Worm (Caenorhabditis elegans) whole organism, young adult: ENCODE data around the gene srxa-6.

ENCODE experiments used
- B0019.2 ChIP-seq: fragments of 200-800 bp; sonication (Bioruptor generic); conservative IDR thresholded peaks from 2 replicates; pipeline ENCODE4 v1.3.6; 2022; ENCODE audit warnings: missing genetic modification reagents, missing genetic modification characterization, missing compliant biosample characterization
- C06A6.2 ChIP-seq: fragments of 200-800 bp; sonication (Bioruptor generic); conservative IDR thresholded peaks from 2 replicates; pipeline ENCODE4 v1.3.6; 2022; ENCODE audit warnings: missing genetic modification characterization, missing compliant biosample characterization
- C17E4.6 ChIP-seq: fragments of 200-800 bp; sonication (Bioruptor generic); IDR thresholded peaks from 2 replicates; pipeline ENCODE4 v1.3.6; 2022; ENCODE audit warnings: missing genetic modification reagents, missing genetic modification characterization, missing compliant biosample characterization
- F23B12.7 ChIP-seq: sonication (generic microtip); optimal IDR thresholded peaks from 2 replicates; lab custom pipeline; 2017; ENCODE audit warnings: missing genetic modification characterization, mild to moderate bottlenecking, missing compliant biosample characterization, antibody characterized with exemption, moderate library complexity; ENCODE audit not compliant: insufficient read depth
- F33H1.4 ChIP-seq: fragments of 200-800 bp; sonication (Bioruptor generic); IDR thresholded peaks from 2 replicates; pipeline ENCODE4 v1.3.6; 2022; ENCODE audit warnings: missing genetic modification reagents, missing genetic modification characterization, missing compliant biosample characterization
- F37B4.10 ChIP-seq: fragments of 200-800 bp; sonication (Bioruptor generic); IDR thresholded peaks from 2 replicates; pipeline ENCODE4 v1.3.6; 2022; ENCODE audit warnings: missing genetic modification characterization, missing compliant biosample characterization
- F49E8.2 ChIP-seq: sonication (generic microtip); optimal IDR thresholded peaks from 3 replicates; lab custom pipeline; 2017; ENCODE audit warnings: missing genetic modification characterization, mild to moderate bottlenecking, missing compliant biosample characterization, antibody characterized with exemption, moderate library complexity; ENCODE audit not compliant: insufficient read depth
- F52B5.7 ChIP-seq: sonication (generic microtip); optimal IDR thresholded peaks from 2 replicates; lab custom pipeline; 2016; ENCODE audit warnings: mild to moderate bottlenecking, missing genetic modification characterization, missing compliant biosample characterization
- F55B11.4 ChIP-seq: sonication (generic microtip); optimal IDR thresholded peaks from 2 replicates; lab custom pipeline; 2016; ENCODE audit warnings: missing compliant biosample characterization, missing genetic modification characterization, borderline replicate concordance; ENCODE audit not compliant: insufficient read depth
- F57C9.4 ChIP-seq: sonication (generic microtip); optimal IDR thresholded peaks from 2 replicates; lab custom pipeline; 2017; ENCODE audit warnings: mild to moderate bottlenecking, missing genetic modification characterization, missing compliant biosample characterization
- T26A5.8 ChIP-seq: sonication (generic microtip); optimal IDR thresholded peaks from 2 replicates; lab custom pipeline; 2016; ENCODE audit warnings: missing genetic modification characterization, missing compliant biosample characterization
- Y53F4B.3 ChIP-seq: fragments of 200-800 bp; sonication (Bioruptor generic); IDR thresholded peaks from 2 replicates; pipeline ENCODE4 v1.3.6; 2022; ENCODE audit warnings: missing genetic modification reagents, missing genetic modification characterization, missing compliant biosample characterization
- Y56A3A.18 ChIP-seq: fragments of 200-800 bp; sonication (Bioruptor generic); IDR thresholded peaks from 2 replicates; pipeline ENCODE4 v1.3.6; 2022; ENCODE audit warnings: missing genetic modification reagents, missing genetic modification characterization, missing compliant biosample characterization
- ZK185.1 ChIP-seq: sonication (generic microtip); optimal IDR thresholded peaks from 2 replicates; lab custom pipeline; 2016; ENCODE audit warnings: mild to moderate bottlenecking, missing genetic modification characterization, missing compliant biosample characterization; ENCODE audit not compliant: poor library complexity, severe bottlenecking
- akir-1 ChIP-seq: fragments of 200-800 bp; sonication (Bioruptor generic); optimal IDR thresholded peaks from 2 replicates; lab custom pipeline; 2018; ENCODE audit warnings: mild to moderate bottlenecking, missing genetic modification characterization, moderate library complexity, missing compliant biosample characterization
- ama-1 ChIP-seq, 3 experiments: fragments of 150-350 bp in 1 of 3; sonication (generic microtip) in 2 of 3; optimal IDR thresholded peaks; 2 replicates each; lab custom pipeline; 2014 to 2018; ENCODE audit warnings: missing biosample characterization in 2 of 3, missing genetic modification characterization in 2 of 3, missing genetic modification reagents in 2 of 3
- attf-6 ChIP-seq: fragments of 200-800 bp; sonication (Bioruptor generic); IDR thresholded peaks from 2 replicates; pipeline ENCODE4 v1.3.6; 2022; ENCODE audit warnings: missing genetic modification reagents, missing genetic modification characterization, missing compliant biosample characterization
- ceh-40 ChIP-seq: fragments of 200-800 bp; sonication (Bioruptor generic); IDR thresholded peaks from 2 replicates; pipeline ENCODE4 v1.3.6; 2022; ENCODE audit warnings: missing genetic modification characterization, missing compliant biosample characterization
- ceh-58 ChIP-seq: fragments of 200-800 bp; sonication (Bioruptor generic); IDR thresholded peaks from 2 replicates; pipeline ENCODE4 v1.3.6; 2022; ENCODE audit warnings: missing genetic modification characterization, missing compliant biosample characterization
- ceh-91 ChIP-seq: fragments of 200-800 bp; sonication (Bioruptor generic); IDR thresholded peaks from 2 replicates; pipeline ENCODE4 v1.3.6; 2022; ENCODE audit warnings: missing genetic modification reagents, missing genetic modification characterization, missing compliant biosample characterization
- chd-7 ChIP-seq: sonication (generic microtip); optimal IDR thresholded peaks from 2 replicates; lab custom pipeline; 2016; ENCODE audit warnings: mild to moderate bottlenecking, missing genetic modification characterization, moderate library complexity, missing compliant biosample characterization
- die-1 ChIP-seq: sonication (generic microtip); optimal IDR thresholded peaks from 2 replicates; lab custom pipeline; 2016; ENCODE audit warnings: missing genotype, mild to moderate bottlenecking, missing genetic modification characterization, missing compliant biosample characterization
- dpl-1 ChIP-seq: fragments of 150-350 bp; optimal IDR thresholded peaks from 2 replicates; lab custom pipeline; 2014; ENCODE audit warnings: missing biosample characterization, missing genetic modification reagents, missing genetic modification characterization
- efl-1 ChIP-seq: fragments of 150-350 bp; optimal IDR thresholded peaks from 2 replicates; lab custom pipeline; 2014; ENCODE audit warnings: missing biosample characterization, missing genetic modification reagents, missing genetic modification characterization
- egl-44 ChIP-seq: fragments of 200-800 bp; sonication (Bioruptor generic); IDR thresholded peaks from 2 replicates; pipeline ENCODE4 v1.3.6; 2022; ENCODE audit warnings: missing genetic modification reagents, missing genetic modification characterization, missing compliant biosample characterization
- egrh-3 ChIP-seq: fragments of 200-800 bp; sonication (Bioruptor generic); IDR thresholded peaks from 2 replicates; pipeline ENCODE4 v1.3.6; 2022; ENCODE audit warnings: missing genetic modification reagents, missing genetic modification characterization, missing compliant biosample characterization
- hlh-26 ChIP-seq: fragments of 200-800 bp; sonication (Bioruptor generic); conservative IDR thresholded peaks from 2 replicates; pipeline ENCODE4 v1.3.6; 2022; ENCODE audit warnings: missing genetic modification reagents, missing genetic modification characterization, missing compliant biosample characterization
- hmg-1.2 ChIP-seq: fragments of 200-800 bp; sonication (Bioruptor generic); IDR thresholded peaks from 2 replicates; pipeline ENCODE4 v1.3.6; 2022; ENCODE audit warnings: missing genetic modification reagents, missing genetic modification characterization, missing compliant biosample characterization
- let-607 ChIP-seq, 2 experiments: fragments of 200-800 bp in 1 of 2; sonication (Bioruptor generic) in 1 of 2; sonication (generic microtip) in 1 of 2; optimal IDR thresholded peaks; 2 replicates each; lab custom pipeline; 2016 to 2018; ENCODE audit warnings: mild to moderate bottlenecking in 2 of 2, missing compliant biosample characterization in 2 of 2, missing genetic modification characterization in 2 of 2, moderate library complexity in 2 of 2, missing genotype in 1 of 2
- lin-40 ChIP-seq: sonication (generic microtip); optimal IDR thresholded peaks from 2 replicates; lab custom pipeline; 2016; ENCODE audit warnings: missing genetic modification characterization, mild to moderate bottlenecking, missing compliant biosample characterization, missing genotype, missing genetic modification reagents
- lin-54 ChIP-seq: fragments of 200-800 bp; sonication (Bioruptor generic); optimal IDR thresholded peaks from 2 replicates; lab custom pipeline; 2018; ENCODE audit warnings: mild to moderate bottlenecking, missing genetic modification characterization, missing compliant biosample characterization
- mes-4 ChIP-seq: sonication (generic microtip); optimal IDR thresholded peaks from 2 replicates; lab custom pipeline; 2016; ENCODE audit warnings: missing genotype, missing genetic modification characterization, missing compliant biosample characterization
- nfyb-1 ChIP-seq: fragments of 200-800 bp; sonication (Bioruptor generic); IDR thresholded peaks from 2 replicates; pipeline ENCODE4 v1.3.6; 2022; ENCODE audit warnings: missing genetic modification reagents, missing genetic modification characterization, missing compliant biosample characterization
- pbrm-1 ChIP-seq: fragments of 200-800 bp; sonication (Bioruptor generic); IDR thresholded peaks from 2 replicates; pipeline ENCODE4 v1.3.6; 2022; ENCODE audit warnings: missing genetic modification reagents, missing genetic modification characterization, missing compliant biosample characterization
- rcor-1 ChIP-seq: fragments of 200-800 bp; sonication (Bioruptor generic); IDR thresholded peaks from 2 replicates; pipeline ENCODE4 v1.3.6; 2022; ENCODE audit warnings: missing genetic modification reagents, missing genetic modification characterization, missing compliant biosample characterization
- rec-8 ChIP-seq, 2 experiments: sonication (generic microtip); optimal IDR thresholded peaks; 2 replicates each; lab custom pipeline; 2016; ENCODE audit warnings: mild to moderate bottlenecking in 2 of 2, missing genetic modification characterization in 2 of 2, missing genetic modification reagents in 2 of 2, missing genotype in 2 of 2, missing biosample characterization in 1 of 2, missing compliant biosample characterization in 1 of 2, moderate library complexity in 1 of 2
- repo-1 ChIP-seq: sonication (generic microtip); optimal IDR thresholded peaks from 2 replicates; lab custom pipeline; 2017; ENCODE audit warnings: mild to moderate bottlenecking, missing genetic modification characterization, missing compliant biosample characterization
- sdz-38 ChIP-seq: sonication (generic microtip); optimal IDR thresholded peaks from 2 replicates; lab custom pipeline; 2016; ENCODE audit warnings: missing genotype, missing genetic modification characterization, missing compliant biosample characterization
- sea-2 ChIP-seq: fragments of 200-800 bp; sonication (Bioruptor generic); IDR thresholded peaks from 2 replicates; pipeline ENCODE4 v1.3.6; 2022; ENCODE audit warnings: missing genetic modification characterization, missing compliant biosample characterization
- snpc-1.3 ChIP-seq: sonication (generic microtip); optimal IDR thresholded peaks from 2 replicates; lab custom pipeline; 2017; ENCODE audit warnings: missing genetic modification characterization, mild to moderate bottlenecking, missing compliant biosample characterization, antibody characterized with exemption, moderate library complexity, missing genotype, missing genetic modification reagents; ENCODE audit not compliant: insufficient read depth
- snpc-3.4 ChIP-seq: sonication (generic microtip); optimal IDR thresholded peaks from 2 replicates; lab custom pipeline; 2017; ENCODE audit warnings: missing genetic modification characterization, mild to moderate bottlenecking, missing compliant biosample characterization, antibody characterized with exemption, moderate library complexity, missing genotype, missing genetic modification reagents
- snpc-4 ChIP-seq, 5 experiments: fragments of 150-350 bp in 1 of 5; sonication (generic microtip) in 4 of 5; optimal IDR thresholded peaks; 2 replicates each; lab custom pipeline; 2014 to 2018; ENCODE audit warnings: missing genetic modification characterization in 5 of 5, missing biosample characterization in 3 of 5, antibody characterized with exemption in 2 of 5, mild to moderate bottlenecking in 2 of 5, missing compliant biosample characterization in 2 of 5, missing genotype in 2 of 5, moderate library complexity in 2 of 5, missing genetic modification reagents in 1 of 5
- unc-130 ChIP-seq: sonication (generic microtip); optimal IDR thresholded peaks from 2 replicates; lab custom pipeline; 2016; ENCODE audit warnings: missing genetic modification reagents, missing genetic modification characterization, missing compliant biosample characterization
- xnd-1 ChIP-seq: sonication (generic microtip); optimal IDR thresholded peaks from 2 replicates; lab custom pipeline; 2016; ENCODE audit warnings: missing genotype, missing genetic modification reagents, missing genetic modification characterization, missing compliant biosample characterization
- zim-3 ChIP-seq: sonication (generic microtip); optimal IDR thresholded peaks from 2 replicates; lab custom pipeline; 2017; ENCODE audit warnings: mild to moderate bottlenecking, missing genetic modification characterization, moderate library complexity, missing compliant biosample characterization
- ztf-26 ChIP-seq: sonication (generic microtip); optimal IDR thresholded peaks from 2 replicates; lab custom pipeline; 2017; ENCODE audit warnings: missing genetic modification characterization, missing compliant biosample characterization
- ztf-28 ChIP-seq: fragments of 200-800 bp; sonication (Bioruptor generic); IDR thresholded peaks from 2 replicates; pipeline ENCODE4 v1.3.6; 2022; ENCODE audit warnings: missing genetic modification reagents, missing genetic modification characterization, missing compliant biosample characterization

The srxa-6 gene

DNA sequence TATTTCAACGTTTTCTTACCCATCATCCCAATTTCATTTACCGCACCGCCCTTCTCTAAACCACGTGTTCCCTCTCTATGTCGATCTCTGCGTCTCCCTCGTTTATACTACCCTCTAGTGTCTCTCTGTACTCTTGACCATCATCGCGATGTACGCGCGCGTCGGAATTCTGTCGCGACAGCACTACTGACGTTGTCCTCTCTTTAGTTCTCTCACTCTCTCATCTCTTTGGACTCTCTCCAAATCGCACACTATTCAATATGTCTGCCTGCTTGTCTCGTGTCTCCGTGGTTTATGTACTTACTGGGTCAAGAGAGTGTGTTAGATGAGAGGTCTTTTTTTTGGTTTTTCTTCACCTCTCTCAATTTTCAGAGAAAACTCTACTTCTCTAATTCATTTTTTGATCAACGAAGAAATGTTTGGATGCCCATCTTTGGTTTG lies 43.5 kb downstream of the srxa-6 start (continued):
- TF ChIP-seq sea-2 (GFP tag; lab: Robert Waterston, UW) (no peak), F33H1.4 (GFP tag; lab: Robert Waterston, UW) (no peak), ZK185.1 (tag; lab: Kevin White, UChicago) (peak; percentile 80), snpc-4 (GFP tag; optimal IDR thresholded peaks at IDR 0.05; lab: Kevin White, UChicago) (no peak), snpc-4 (tag; optimal IDR thresholded peaks at IDR 0.05; lab: Kevin White, UChicago) (peak in 3 of 4 experiments; percentile 14 to 80 (median 79)), F49E8.2 (no peak), nfyb-1 (GFP tag; lab: Robert Waterston, UW) (peak; percentile 95), F23B12.7 (tag; lab: Kevin White, UChicago) (no peak), rcor-1 (GFP tag; lab: Robert Waterston, UW) (peak; percentile 74), F52B5.7 (tag; lab: Kevin White, UChicago) (peak; percentile 77), egl-44 (GFP tag; lab: Robert Waterston, UW) (peak; percentile 78; the same call in 1 of the 2 replicates), hmg-1.2 (peak; percentile 94), C17E4.6 (GFP tag; lab: Robert Waterston, UW) (no peak), Y53F4B.3 (GFP tag; lab: Robert Waterston, UW) (no peak), C06A6.2 (GFP tag; lab: Robert Waterston, UW) (peak; percentile 88), mes-4 (tag; lab: Kevin White, UChicago) (no peak), F57C9.4 (tag; lab: Kevin White, UChicago) (no peak), ama-1 (optimal IDR thresholded peaks at IDR 0.05; lab: Kevin White, UChicago) (no peak), ama-1 (GFP tag; optimal IDR thresholded peaks at IDR 0.05; lab: Kevin White, UChicago) (no peak), hlh-26 (GFP tag; lab: Robert Waterston, UW) (no peak), B0019.2 (GFP tag; lab: Robert Waterston, UW) (no peak), efl-1 (GFP tag; lab: Kevin White, UChicago) (no peak), zim-3 (no peak), lin-54 (peak; percentile 71), sdz-38 (no peak), pbrm-1 (peak; percentile 92), let-607 (tag; optimal IDR thresholded peaks at IDR 0.05; lab: Kevin White, UChicago) (peak; percentile 85 to 91), ceh-58 (GFP tag; lab: Robert Waterston, UW) (no peak), Y56A3A.18 (GFP tag; lab: Robert Waterston, UW) (peak; percentile 64; the same call in 1 of the 2 replicates), akir-1 (GFP tag; lab: Kevin White, UChicago) (peak; percentile 49), T26A5.8 (tag; lab: Kevin White, UChicago) (no peak), ceh-40 (GFP tag; lab: Robert Waterston, UW) (no peak), xnd-1 (tag; lab: Kevin White, UChicago) (no peak), ceh-91 (GFP tag; lab: Robert Waterston, UW) (no peak), chd-7 (peak; percentile 94), unc-130 (GFP tag; lab: Kevin White, UChicago) (no peak), ztf-28 (GFP tag; lab: Robert Waterston, UW) (no peak), attf-6 (GFP tag; lab: Robert Waterston, UW) (no peak), die-1 (tag; lab: Kevin White, UChicago) (peak; percentile 37), repo-1 (peak; percentile 60), egrh-3 (GFP tag; lab: Robert Waterston, UW) (peak; percentile 50; the same call in 1 of the 2 replicates), dpl-1 (GFP tag; lab: Kevin White, UChicago) (no peak), F55B11.4 (tag; lab: Kevin White, UChicago) (no peak), rec-8 (tag; optimal IDR thresholded peaks at IDR 0.05; lab: Kevin White, UChicago) (no peak), ztf-26 (tag; lab: Kevin White, UChicago) (peak; percentile 84), snpc-3.4 (tag; lab: Kevin White, UChicago) (no peak), lin-40 (tag; lab: Kevin White, UChicago) (peak; percentile 96), F37B4.10 (GFP tag; lab: Robert Waterston, UW) (no peak), snpc-1.3 (tag; lab: Kevin White, UChicago) (peak; percentile 48)
